Worm (Caenorhabditis elegans) whole organism, L1 larva: Measurements from ENCODE around the gene dcaf-13.

Experiments used
- C34B4.2 ChIP-seq: sonication (generic microtip); optimal IDR thresholded peaks from 2 replicates; lab custom pipeline; 2017; ENCODE audit warnings: mild to moderate bottlenecking, missing genetic modification characterization, missing compliant biosample characterization
- F16B12.6 ChIP-seq: fragments of 150-350 bp; optimal IDR thresholded peaks from 2 replicates; lab custom pipeline; 2014; ENCODE audit warnings: missing biosample characterization, missing genetic modification characterization
- alr-1 ChIP-seq: fragments of 200-800 bp; sonication (Bioruptor generic); optimal IDR thresholded peaks from 2 replicates; lab custom pipeline; 2018; ENCODE audit warnings: borderline replicate concordance, mild to moderate bottlenecking, missing genetic modification characterization, missing compliant biosample characterization
- aly-2 ChIP-seq: fragments of 150-350 bp; optimal IDR thresholded peaks from 2 replicates; lab custom pipeline; 2014; ENCODE audit warnings: missing biosample characterization, missing genetic modification characterization
- blmp-1 ChIP-seq: fragments of 150-350 bp; optimal IDR thresholded peaks from 2 replicates; lab custom pipeline; 2014; ENCODE audit warnings: missing biosample characterization, missing genetic modification characterization
- ceh-90 ChIP-seq: sonication (generic microtip); optimal IDR thresholded peaks from 2 replicates; lab custom pipeline; 2016; ENCODE audit warnings: missing genetic modification characterization, missing compliant biosample characterization
- ces-1 ChIP-seq: fragments of 150-350 bp; optimal IDR thresholded peaks from 2 replicates; lab custom pipeline; 2014; ENCODE audit warnings: missing biosample characterization, missing genetic modification reagents, missing genetic modification characterization
- efl-1 ChIP-seq, 4 experiments: fragments of 150-350 bp; optimal IDR thresholded peaks in 3 of 4; peaks in 1 of 4; 1 replicate in 1 of 4; 2 replicates in 3 of 4; lab custom pipeline; 2014; ENCODE audit warnings: missing biosample characterization in 2 of 4, missing genetic modification characterization in 2 of 4, missing genetic modification reagents in 2 of 4
- egl-27 ChIP-seq, 2 experiments: fragments of 150-350 bp in 1 of 2; sonication (generic microtip); optimal IDR thresholded peaks; 3 replicates each; lab custom pipeline; 2017 to 2018; ENCODE audit warnings: missing biosample characterization in 2 of 2, missing genetic modification characterization in 2 of 2, missing genetic modification reagents in 2 of 2
- elt-2 ChIP-seq: sonication (generic microtip); optimal IDR thresholded peaks from 2 replicates; lab custom pipeline; 2016; ENCODE audit warnings: missing genetic modification characterization, mild to moderate bottlenecking, inconsistent platforms, missing compliant biosample characterization, missing genetic modification reagents
- fkh-10 ChIP-seq: sonication (generic microtip); optimal IDR thresholded peaks from 2 replicates; lab custom pipeline; 2017; ENCODE audit warnings: missing biosample characterization, missing genetic modification reagents, missing genetic modification characterization
- fkh-8 ChIP-seq: sonication (generic microtip); optimal IDR thresholded peaks from 2 replicates; lab custom pipeline; 2016; ENCODE audit warnings: mild to moderate bottlenecking, missing genetic modification characterization, missing compliant biosample characterization
- grh-1 ChIP-seq: fragments of 200-800 bp; sonication (Bioruptor generic); IDR thresholded peaks from 2 replicates; pipeline ENCODE4 v1.3.6; 2022; ENCODE audit warnings: missing genetic modification reagents, missing genetic modification characterization, missing compliant biosample characterization
- jun-1 ChIP-seq: fragments of 150-350 bp; optimal IDR thresholded peaks from 2 replicates; lab custom pipeline; 2014; ENCODE audit warnings: missing biosample characterization, missing genetic modification reagents, missing genetic modification characterization
- lin-15B ChIP-seq: fragments of 150-350 bp; sonication (generic microtip); optimal IDR thresholded peaks from 3 replicates; lab custom pipeline; 2014; ENCODE audit warnings: missing biosample characterization, missing genetic modification characterization
- lin-39 ChIP-seq: fragments of 150-350 bp; optimal IDR thresholded peaks from 2 replicates; lab custom pipeline; 2014; ENCODE audit warnings: missing biosample characterization, missing genetic modification reagents, missing genetic modification characterization
- lir-3 ChIP-seq: sonication (generic microtip); optimal IDR thresholded peaks from 2 replicates; lab custom pipeline; 2016; ENCODE audit warnings: mild to moderate bottlenecking, missing genetic modification characterization, moderate library complexity, missing compliant biosample characterization; ENCODE audit not compliant: poor library complexity
- mep-1 ChIP-seq: fragments of 150-350 bp; optimal IDR thresholded peaks from 2 replicates; lab custom pipeline; 2014; ENCODE audit warnings: missing biosample characterization, missing genetic modification characterization
- nhr-11 ChIP-seq: fragments of 150-350 bp; optimal IDR thresholded peaks from 2 replicates; lab custom pipeline; 2014; ENCODE audit warnings: missing biosample characterization, missing genetic modification characterization
- nhr-12 ChIP-seq: sonication (generic microtip); optimal IDR thresholded peaks from 2 replicates; lab custom pipeline; 2017; ENCODE audit warnings: missing biosample characterization, missing genetic modification characterization
- nhr-237 ChIP-seq: fragments of 150-350 bp; optimal IDR thresholded peaks from 2 replicates; lab custom pipeline; 2014; ENCODE audit warnings: missing biosample characterization, missing genetic modification characterization
- nhr-28 ChIP-seq: fragments of 150-350 bp; optimal IDR thresholded peaks from 2 replicates; lab custom pipeline; 2014; ENCODE audit warnings: missing biosample characterization, missing genetic modification characterization
- nhr-71 ChIP-seq: sonication (generic microtip); optimal IDR thresholded peaks from 2 replicates; lab custom pipeline; 2016; ENCODE audit warnings: mild to moderate bottlenecking, missing genetic modification characterization, moderate library complexity, missing compliant biosample characterization
- nhr-84 ChIP-seq: sonication (generic microtip); optimal IDR thresholded peaks from 2 replicates; lab custom pipeline; 2017; ENCODE audit warnings: missing biosample characterization, missing genetic modification characterization
- rnt-1 ChIP-seq: sonication (generic microtip); optimal IDR thresholded peaks from 2 replicates; lab custom pipeline; 2016; ENCODE audit warnings: mild to moderate bottlenecking, missing genetic modification characterization, moderate library complexity, missing compliant biosample characterization
- skn-1 ChIP-seq: fragments of 150-350 bp; optimal IDR thresholded peaks from 2 replicates; lab custom pipeline; 2014; ENCODE audit warnings: missing biosample characterization, missing genetic modification characterization
- snpc-4 ChIP-seq: fragments of 150-350 bp; optimal IDR thresholded peaks from 2 replicates; lab custom pipeline; 2014; ENCODE audit warnings: missing biosample characterization, missing genetic modification characterization
- snu-23 ChIP-seq: sonication (generic microtip); optimal IDR thresholded peaks from 2 replicates; lab custom pipeline; 2016; ENCODE audit warnings: missing genetic modification characterization, missing compliant biosample characterization
- sptf-1 ChIP-seq: fragments of 150-350 bp; optimal IDR thresholded peaks from 2 replicates; lab custom pipeline; 2014; ENCODE audit warnings: missing biosample characterization, missing genetic modification characterization
- sup-37 ChIP-seq: fragments of 200-800 bp; sonication (Bioruptor generic); optimal IDR thresholded peaks from 2 replicates; lab custom pipeline; 2018; ENCODE audit warnings: mild to moderate bottlenecking, missing genetic modification characterization, missing compliant biosample characterization
- swsn-7 ChIP-seq: sonication (generic microtip); optimal IDR thresholded peaks from 2 replicates; lab custom pipeline; 2016; ENCODE audit warnings: missing genetic modification characterization, missing compliant biosample characterization
- unc-130 ChIP-seq: fragments of 150-350 bp; optimal IDR thresholded peaks from 2 replicates; lab custom pipeline; 2017; ENCODE audit warnings: missing biosample characterization, missing genetic modification characterization, inconsistent platforms
- unc-62 ChIP-seq: fragments of 150-350 bp; optimal IDR thresholded peaks from 2 replicates; lab custom pipeline; 2014; ENCODE audit warnings: missing biosample characterization, missing genetic modification reagents, missing genetic modification characterization
- vab-15 ChIP-seq: sonication (generic microtip); optimal IDR thresholded peaks from 2 replicates; lab custom pipeline; 2017; ENCODE audit warnings: missing genotype, mild to moderate bottlenecking, missing genetic modification characterization, missing compliant biosample characterization
- xbp-1 ChIP-seq: sonication (generic microtip); optimal IDR thresholded peaks from 2 replicates; lab custom pipeline; 2016; ENCODE audit warnings: missing genetic modification characterization, missing compliant biosample characterization
- zag-1 ChIP-seq: fragments of 150-350 bp; optimal IDR thresholded peaks from 2 replicates; lab custom pipeline; 2014; ENCODE audit warnings: missing biosample characterization, missing genetic modification characterization
- zip-4 ChIP-seq: fragments of 200-800 bp; sonication (Bioruptor generic); optimal IDR thresholded peaks from 2 replicates; lab custom pipeline; 2018; ENCODE audit warnings: mild to moderate bottlenecking, missing genetic modification characterization, moderate library complexity, missing compliant biosample characterization

Gene dcaf-13

DNA sequence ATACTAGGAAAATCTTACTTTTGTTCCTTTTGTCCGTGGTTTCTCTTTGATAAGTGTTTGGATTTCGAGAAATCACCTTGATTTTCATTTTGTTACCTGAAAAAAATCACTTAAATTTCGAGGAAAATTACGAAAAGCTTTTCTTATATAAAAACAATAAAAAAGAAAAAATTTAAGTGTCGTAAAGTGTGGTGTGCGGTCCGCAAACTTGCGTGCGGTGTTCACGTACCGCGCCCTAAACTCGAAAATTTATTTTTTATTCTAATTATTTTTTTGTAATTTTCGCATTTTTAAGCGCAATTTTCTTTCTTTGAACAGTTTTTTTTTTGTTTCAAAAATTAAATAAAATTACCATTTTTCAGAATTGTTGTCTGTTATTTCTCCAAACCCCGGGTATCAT, at the start of gene dcaf-13, which contains the start of gene toe-1 (continued):
- TF ChIP-seq ces-1 (GFP tag; lab: Kevin White, UChicago) (no peak), nhr-12 (tag; lab: Kevin White, UChicago) (no peak), egl-27 (tag; optimal IDR thresholded peaks at IDR 0.05; lab: Kevin White, UChicago) (no peak), swsn-7 (tag; lab: Kevin White, UChicago) (peak; percentile 8), elt-2 (tag; lab: Kevin White, UChicago) (no peak), lir-3 (tag; lab: Kevin White, UChicago) (no peak), nhr-84 (tag; lab: Kevin White, UChicago) (no peak), sptf-1 (no peak), nhr-11 (no peak), snu-23 (GFP tag; lab: Kevin White, UChicago) (peak; percentile 25), lin-15B (tag; lab: Kevin White, UChicago) (no peak), F16B12.6 (tag; lab: Kevin White, UChicago) (peak; percentile 84), fkh-8 (no peak), rnt-1 (no peak), grh-1 (no peak), zip-4 (no peak), ceh-90 (tag; lab: Kevin White, UChicago) (no peak), unc-62 (GFP tag; lab: Kevin White, UChicago) (no peak), jun-1 (tag; lab: Kevin White, UChicago) (no peak), zag-1 (tag; lab: Kevin White, UChicago) (no peak), alr-1 (tag; lab: Kevin White, UChicago) (no peak), blmp-1 (tag; lab: Kevin White, UChicago) (no peak), fkh-10 (GFP tag; lab: Kevin White, UChicago) (no peak), unc-130 (tag; lab: Kevin White, UChicago) (no peak), nhr-71 (tag; lab: Kevin White, UChicago) (no peak), xbp-1 (no peak), lin-39 (tag; lab: Kevin White, UChicago) (no peak), nhr-237 (no peak), nhr-28 (tag; lab: Kevin White, UChicago) (no peak), sup-37 (GFP tag; lab: Kevin White, UChicago) (no peak), snpc-4 (tag; lab: Kevin White, UChicago) (no peak)

DNA sequence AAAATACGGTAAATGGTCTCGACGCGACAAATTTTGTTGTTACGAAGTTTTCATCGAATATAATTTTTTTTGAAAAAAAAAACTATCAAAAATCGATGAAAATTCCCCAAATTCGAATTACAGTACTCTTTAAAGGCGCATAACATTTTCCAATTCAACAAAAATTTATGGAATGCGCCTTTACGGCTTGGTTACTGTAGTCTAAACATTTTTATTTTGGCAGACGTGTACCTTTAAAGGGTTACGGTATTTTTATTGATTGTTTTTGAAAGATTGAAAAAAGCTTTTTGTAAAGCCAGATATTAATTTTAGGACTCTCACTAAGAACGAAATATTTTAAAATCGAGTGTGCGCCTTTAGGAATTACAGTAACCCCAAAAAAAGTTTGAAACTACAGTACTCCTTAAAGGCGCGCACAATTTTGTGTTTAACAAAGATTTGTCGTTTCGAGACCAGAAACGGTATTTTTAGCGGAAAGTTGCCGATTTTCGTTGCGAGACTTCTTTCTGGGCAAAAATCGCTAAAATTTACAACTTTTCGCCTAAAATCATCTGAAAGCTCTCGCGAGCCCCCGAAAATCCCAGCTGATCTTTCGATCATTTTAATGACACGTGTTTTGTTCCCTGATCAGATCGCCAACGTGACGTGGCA, 49.4 kb upstream of the dcaf-13 start:
- TF ChIP-seq C34B4.2 (no peak), efl-1 (optimal IDR thresholded peaks at IDR 0.05; lab: Kevin White, UChicago) (no peak), efl-1 (GFP tag; optimal IDR thresholded peaks at IDR 0.05 in 1 of 2; lab: Kevin White, UChicago) (peak in 1 of 2 experiments; percentile 59), vab-15 (no peak), snpc-4 (tag; lab: Kevin White, UChicago) (no peak), aly-2 (tag; lab: Kevin White, UChicago) (no peak), nhr-84 (tag; lab: Kevin White, UChicago) (no peak)

DNA sequence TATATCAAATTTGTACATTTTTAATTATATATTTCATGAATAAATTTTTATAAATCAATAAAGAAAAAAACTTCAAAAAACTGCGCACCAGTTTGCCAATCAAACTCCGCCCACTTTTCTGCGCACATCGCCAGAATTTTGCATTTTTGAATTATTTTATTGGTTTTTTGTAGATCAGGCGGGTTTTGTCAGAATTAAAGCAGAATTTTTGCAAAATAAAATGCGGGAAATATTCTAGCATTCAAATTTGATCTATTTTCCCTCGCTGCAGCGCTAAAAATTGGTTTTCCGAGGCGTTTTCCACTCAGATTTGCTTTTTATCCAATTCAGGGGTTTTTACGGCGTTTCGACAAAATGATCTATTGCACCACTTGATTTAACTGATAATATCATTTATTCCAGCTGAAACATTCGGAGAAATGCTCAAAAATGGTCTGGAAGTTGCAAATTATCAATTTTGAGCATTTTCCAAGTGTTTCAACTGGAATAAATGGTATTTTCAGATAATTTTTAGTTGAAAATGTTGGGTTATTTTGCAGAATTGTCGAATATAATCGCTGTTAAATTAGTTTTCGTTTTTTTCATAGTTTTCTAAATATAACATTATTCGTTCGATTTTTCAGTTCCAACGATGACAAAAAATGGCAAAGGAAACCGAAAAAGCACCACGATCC, 46.4 kb upstream of the dcaf-13 start, which contains the start of gene W06B4.1:
W06B4.1 (plus strand) TSS at position 624 of the 674 bp plus-strand sequence.
- TF ChIP-seq rnt-1 (no peak), mep-1 (no peak), efl-1 (optimal IDR thresholded peaks at IDR 0.05; lab: Kevin White, UChicago) (peak in 1 of 2 experiments; percentile 17), efl-1 (GFP tag; optimal IDR thresholded peaks at IDR 0.05 in 1 of 2; lab: Kevin White, UChicago) (no peak), zag-1 (tag; lab: Kevin White, UChicago) (no peak), skn-1 (no peak)
- TF ChIP-seq, all 84 proteins: peak for 1
